Worm (Caenorhabditis elegans) whole organism, L1 larva: Measurements from ENCODE around the gene C29F7.3.

Source experiments
- C04F5.9 ChIP-seq: sonication (generic microtip); optimal IDR thresholded peaks from 2 replicates; lab custom pipeline; 2016; ENCODE audit warnings: missing genetic modification characterization, missing compliant biosample characterization
- C34B4.2 ChIP-seq: sonication (generic microtip); optimal IDR thresholded peaks from 2 replicates; lab custom pipeline; 2017; ENCODE audit warnings: mild to moderate bottlenecking, missing genetic modification characterization, missing compliant biosample characterization
- Y116A8C.19 ChIP-seq: sonication (generic microtip); optimal IDR thresholded peaks from 2 replicates; lab custom pipeline; 2016; ENCODE audit warnings: missing compliant biosample characterization, missing genetic modification characterization, borderline replicate concordance
- aha-1 ChIP-seq: fragments of 150-350 bp; optimal IDR thresholded peaks from 2 replicates; lab custom pipeline; 2014; ENCODE audit warnings: missing biosample characterization, missing genetic modification characterization
- alr-1 ChIP-seq: fragments of 200-800 bp; sonication (Bioruptor generic); optimal IDR thresholded peaks from 2 replicates; lab custom pipeline; 2018; ENCODE audit warnings: borderline replicate concordance, mild to moderate bottlenecking, missing genetic modification characterization, missing compliant biosample characterization
- aly-2 ChIP-seq: fragments of 150-350 bp; optimal IDR thresholded peaks from 2 replicates; lab custom pipeline; 2014; ENCODE audit warnings: missing biosample characterization, missing genetic modification characterization
- ceh-8 ChIP-seq: fragments of 200-800 bp; sonication (Bioruptor generic); optimal IDR thresholded peaks from 2 replicates; lab custom pipeline; 2018; ENCODE audit warnings: mild to moderate bottlenecking, missing genetic modification characterization, moderate library complexity, missing compliant biosample characterization
- ceh-88 ChIP-seq: fragments of 200-800 bp; sonication (Bioruptor generic); IDR thresholded peaks from 2 replicates; pipeline ENCODE4 v1.3.6; 2022; ENCODE audit warnings: missing genetic modification characterization, missing compliant biosample characterization
- ceh-90 ChIP-seq: sonication (generic microtip); optimal IDR thresholded peaks from 2 replicates; lab custom pipeline; 2016; ENCODE audit warnings: missing genetic modification characterization, missing compliant biosample characterization
- ces-1 ChIP-seq: fragments of 150-350 bp; optimal IDR thresholded peaks from 2 replicates; lab custom pipeline; 2014; ENCODE audit warnings: missing biosample characterization, missing genetic modification reagents, missing genetic modification characterization
- dpl-1 ChIP-seq, 3 experiments: fragments of 150-350 bp in 2 of 3; sonication (generic microtip) in 1 of 3; optimal IDR thresholded peaks; 2 replicates each; lab custom pipeline; 2014 to 2017; ENCODE audit warnings: missing biosample characterization in 3 of 3, missing genetic modification characterization in 3 of 3, missing genetic modification reagents in 3 of 3
- efl-3 ChIP-seq: fragments of 200-800 bp; sonication (Bioruptor generic); optimal IDR thresholded peaks from 2 replicates; lab custom pipeline; 2018; ENCODE audit warnings: mild to moderate bottlenecking, missing genetic modification characterization, missing compliant biosample characterization
- egl-27 ChIP-seq, 2 experiments: fragments of 150-350 bp in 1 of 2; sonication (generic microtip); optimal IDR thresholded peaks; 3 replicates each; lab custom pipeline; 2017 to 2018; ENCODE audit warnings: missing biosample characterization in 2 of 2, missing genetic modification characterization in 2 of 2, missing genetic modification reagents in 2 of 2
- elt-3 ChIP-seq, 6 experiments: fragments of 150-350 bp in 1 of 6; sonication (generic microtip); optimal IDR thresholded peaks; 2 replicates each; lab custom pipeline; 2017 to 2018; ENCODE audit warnings: missing biosample characterization in 6 of 6, missing genetic modification characterization in 6 of 6, inconsistent platforms in 1 of 6
- ets-5 ChIP-seq: fragments of 200-800 bp; sonication (Bioruptor generic); IDR thresholded peaks from 2 replicates; pipeline ENCODE4 v1.3.6; 2022; ENCODE audit warnings: missing genetic modification characterization, missing compliant biosample characterization
- fkh-4 ChIP-seq: sonication (generic microtip); optimal IDR thresholded peaks from 2 replicates; lab custom pipeline; 2016; ENCODE audit warnings: missing compliant biosample characterization, missing genetic modification characterization, borderline replicate concordance
- grh-1 ChIP-seq: fragments of 200-800 bp; sonication (Bioruptor generic); IDR thresholded peaks from 2 replicates; pipeline ENCODE4 v1.3.6; 2022; ENCODE audit warnings: missing genetic modification reagents, missing genetic modification characterization, missing compliant biosample characterization
- hlh-4 ChIP-seq: sonication (generic microtip); optimal IDR thresholded peaks from 2 replicates; lab custom pipeline; 2016; ENCODE audit warnings: mild to moderate bottlenecking, missing genetic modification characterization, missing compliant biosample characterization
- hpl-2 ChIP-seq: fragments of 150-350 bp; optimal IDR thresholded peaks from 2 replicates; lab custom pipeline; 2014; ENCODE audit warnings: missing biosample characterization, missing genetic modification reagents, missing genetic modification characterization
- irx-1 ChIP-seq: sonication (generic microtip); optimal IDR thresholded peaks from 2 replicates; lab custom pipeline; 2016; ENCODE audit warnings: missing genetic modification characterization, missing compliant biosample characterization
- jun-1 ChIP-seq: fragments of 150-350 bp; optimal IDR thresholded peaks from 2 replicates; lab custom pipeline; 2014; ENCODE audit warnings: missing biosample characterization, missing genetic modification reagents, missing genetic modification characterization
- lin-13 ChIP-seq: fragments of 150-350 bp; optimal IDR thresholded peaks from 2 replicates; lab custom pipeline; 2014; ENCODE audit warnings: missing biosample characterization, missing genetic modification reagents, missing genetic modification characterization
- lin-35 ChIP-seq, 2 experiments: fragments of 150-350 bp; optimal IDR thresholded peaks; 2 replicates each; lab custom pipeline; 2014; ENCODE audit warnings: missing biosample characterization in 2 of 2, missing genetic modification characterization in 2 of 2, missing genetic modification reagents in 2 of 2
- lin-39 ChIP-seq: fragments of 150-350 bp; optimal IDR thresholded peaks from 2 replicates; lab custom pipeline; 2014; ENCODE audit warnings: missing biosample characterization, missing genetic modification reagents, missing genetic modification characterization
- lsy-2 ChIP-seq, 2 experiments: fragments of 150-350 bp; optimal IDR thresholded peaks; 2 replicates each; lab custom pipeline; 2014; ENCODE audit warnings: missing biosample characterization in 2 of 2, missing genetic modification characterization in 2 of 2
- mab-9 ChIP-seq: fragments of 200-800 bp; sonication (Bioruptor generic); IDR thresholded peaks from 2 replicates; pipeline ENCODE4 v1.3.6; 2022; ENCODE audit warnings: missing genetic modification reagents, missing genetic modification characterization, missing compliant biosample characterization
- mef-2 ChIP-seq: fragments of 150-350 bp; optimal IDR thresholded peaks from 2 replicates; lab custom pipeline; 2014; ENCODE audit warnings: missing biosample characterization, missing genetic modification characterization
- nhr-11 ChIP-seq: fragments of 150-350 bp; optimal IDR thresholded peaks from 2 replicates; lab custom pipeline; 2014; ENCODE audit warnings: missing biosample characterization, missing genetic modification characterization
- nhr-12 ChIP-seq: sonication (generic microtip); optimal IDR thresholded peaks from 2 replicates; lab custom pipeline; 2017; ENCODE audit warnings: missing biosample characterization, missing genetic modification characterization
- nhr-19 ChIP-seq: fragments of 200-800 bp; sonication (Bioruptor generic); conservative IDR thresholded peaks from 2 replicates; pipeline ENCODE4 v1.3.6; 2022; ENCODE audit warnings: missing genetic modification characterization, missing compliant biosample characterization
- nhr-20 ChIP-seq: sonication (generic microtip); optimal IDR thresholded peaks from 2 replicates; lab custom pipeline; 2016; ENCODE audit warnings: mild to moderate bottlenecking, missing genetic modification characterization, missing compliant biosample characterization
- nhr-28 ChIP-seq: fragments of 150-350 bp; optimal IDR thresholded peaks from 2 replicates; lab custom pipeline; 2014; ENCODE audit warnings: missing biosample characterization, missing genetic modification characterization
- nhr-71 ChIP-seq: sonication (generic microtip); optimal IDR thresholded peaks from 2 replicates; lab custom pipeline; 2016; ENCODE audit warnings: mild to moderate bottlenecking, missing genetic modification characterization, moderate library complexity, missing compliant biosample characterization
- nhr-76 ChIP-seq: sonication (generic microtip); optimal IDR thresholded peaks from 2 replicates; lab custom pipeline; 2017; ENCODE audit warnings: missing biosample characterization, missing genetic modification characterization
- nhr-90 ChIP-seq: sonication (generic microtip); optimal IDR thresholded peaks from 2 replicates; lab custom pipeline; 2016; ENCODE audit warnings: mild to moderate bottlenecking, missing genetic modification characterization, missing compliant biosample characterization; ENCODE audit not compliant: poor library complexity
- pag-3 ChIP-seq: sonication (generic microtip); optimal IDR thresholded peaks from 2 replicates; lab custom pipeline; 2017; ENCODE audit warnings: missing genetic modification characterization, mild to moderate bottlenecking, missing compliant biosample characterization, antibody characterized with exemption, borderline replicate concordance; ENCODE audit not compliant: insufficient read depth
- pax-3 ChIP-seq: fragments of 200-800 bp; sonication (Bioruptor generic); optimal IDR thresholded peaks from 2 replicates; lab custom pipeline; 2018; ENCODE audit warnings: mild to moderate bottlenecking, missing genetic modification characterization, moderate library complexity, missing compliant biosample characterization
- rnt-1 ChIP-seq: sonication (generic microtip); optimal IDR thresholded peaks from 2 replicates; lab custom pipeline; 2016; ENCODE audit warnings: mild to moderate bottlenecking, missing genetic modification characterization, moderate library complexity, missing compliant biosample characterization
- skn-1 ChIP-seq: fragments of 150-350 bp; optimal IDR thresholded peaks from 2 replicates; lab custom pipeline; 2014; ENCODE audit warnings: missing biosample characterization, missing genetic modification characterization
- snpc-4 ChIP-seq: fragments of 150-350 bp; optimal IDR thresholded peaks from 2 replicates; lab custom pipeline; 2014; ENCODE audit warnings: missing biosample characterization, missing genetic modification characterization
- sox-4 ChIP-seq: sonication (generic microtip); optimal IDR thresholded peaks from 2 replicates; lab custom pipeline; 2016; ENCODE audit warnings: missing genetic modification characterization, missing compliant biosample characterization
- sup-37 ChIP-seq: fragments of 200-800 bp; sonication (Bioruptor generic); optimal IDR thresholded peaks from 2 replicates; lab custom pipeline; 2018; ENCODE audit warnings: mild to moderate bottlenecking, missing genetic modification characterization, missing compliant biosample characterization
- tbx-2 ChIP-seq: sonication (generic microtip); optimal IDR thresholded peaks from 2 replicates; lab custom pipeline; 2016; ENCODE audit warnings: missing genetic modification characterization, missing compliant biosample characterization
- tlp-1 ChIP-seq: fragments of 150-350 bp; optimal IDR thresholded peaks from 2 replicates; lab custom pipeline; 2014; ENCODE audit warnings: missing biosample characterization, missing genetic modification characterization
- unc-30 ChIP-seq: sonication (generic microtip); optimal IDR thresholded peaks from 2 replicates; lab custom pipeline; 2017; ENCODE audit warnings: missing biosample characterization, missing genetic modification characterization
- unc-62 ChIP-seq: fragments of 150-350 bp; optimal IDR thresholded peaks from 2 replicates; lab custom pipeline; 2014; ENCODE audit warnings: missing biosample characterization, missing genetic modification reagents, missing genetic modification characterization
- unc-86 ChIP-seq: sonication (generic microtip); optimal IDR thresholded peaks from 2 replicates; lab custom pipeline; 2016; ENCODE audit warnings: missing genetic modification characterization, missing compliant biosample characterization
- unc-98 ChIP-seq: fragments of 200-800 bp; sonication (Bioruptor generic); IDR thresholded peaks from 2 replicates; pipeline ENCODE4 v1.3.6; 2022; ENCODE audit warnings: missing genetic modification characterization, missing compliant biosample characterization
- vab-15 ChIP-seq: sonication (generic microtip); optimal IDR thresholded peaks from 2 replicates; lab custom pipeline; 2017; ENCODE audit warnings: missing genotype, mild to moderate bottlenecking, missing genetic modification characterization, missing compliant biosample characterization
- zag-1 ChIP-seq: fragments of 150-350 bp; optimal IDR thresholded peaks from 2 replicates; lab custom pipeline; 2014; ENCODE audit warnings: missing biosample characterization, missing genetic modification characterization
- ztf-11 ChIP-seq, 2 experiments: sonication (generic microtip); optimal IDR thresholded peaks; 2 replicates each; lab custom pipeline; 2016 to 2017; ENCODE audit warnings: missing genetic modification characterization in 2 of 2, missing biosample characterization in 1 of 2, missing compliant biosample characterization in 1 of 2
- ztf-4 ChIP-seq: fragments of 150-350 bp; optimal IDR thresholded peaks from 2 replicates; lab custom pipeline; 2014; ENCODE audit warnings: missing biosample characterization, missing genetic modification characterization

The C29F7.3 gene

DNA sequence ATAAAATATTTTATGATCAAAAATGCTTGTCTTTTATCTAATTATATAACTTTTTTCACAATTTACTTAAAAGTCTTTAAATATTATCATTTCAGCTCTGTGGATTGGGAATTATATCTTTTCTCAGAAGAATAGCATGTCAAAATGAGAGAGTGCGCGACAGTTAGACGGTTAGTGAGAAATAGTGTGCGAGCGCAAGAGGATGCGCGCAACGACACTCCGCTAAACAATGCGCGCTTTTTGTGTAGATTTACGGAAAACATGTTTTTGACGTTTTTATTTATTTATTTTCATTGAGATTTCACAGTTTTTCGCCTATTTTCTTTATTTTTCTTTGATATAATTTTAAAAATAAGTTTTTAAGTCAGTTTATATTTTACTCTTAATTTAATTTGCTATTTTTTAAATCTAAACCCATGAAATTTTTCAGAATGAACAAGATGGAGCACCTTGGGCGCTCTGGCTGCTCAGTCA, 23.1 kb downstream of the C29F7.3 start, which contains the start of gene F02C12.3 (continued):
- TF ChIP-seq ztf-4 (peak; percentile 60), tlp-1 (tag; lab: Kevin White, UChicago) (no peak), unc-86 (peak; percentile 89), elt-3 (tag; optimal IDR thresholded peaks at IDR 0.05; lab: Kevin White, UChicago) (peak in 3 of 6 experiments; percentile 17 to 89 (median 81)), alr-1 (tag; lab: Kevin White, UChicago) (no peak), grh-1 (GFP tag; lab: Robert Waterston, UW) (peak; percentile 98), ces-1 (GFP tag; lab: Kevin White, UChicago) (no peak), hpl-2 (GFP tag; lab: Kevin White, UChicago) (peak; percentile 85), zag-1 (no peak), lin-13 (peak; percentile 78), dpl-1 (GFP tag; optimal IDR thresholded peaks at IDR 0.05; lab: Kevin White, UChicago) (peak; percentile 59 to 68 (median 66)), fkh-4 (tag; lab: Kevin White, UChicago) (peak; percentile 3), unc-62 (GFP tag; lab: Kevin White, UChicago) (no peak), skn-1 (tag; lab: Kevin White, UChicago) (peak; percentile 89), snpc-4 (tag; lab: Kevin White, UChicago) (peak; percentile 73), ceh-8 (GFP tag; lab: Kevin White, UChicago) (peak; percentile 22), nhr-28 (tag; lab: Kevin White, UChicago) (no peak), ztf-11 (tag; optimal IDR thresholded peaks at IDR 0.05; lab: Kevin White, UChicago) (peak in 1 of 2 experiments; percentile 75), mef-2 (tag; lab: Kevin White, UChicago) (peak; percentile 81), C34B4.2 (no peak), nhr-19 (GFP tag; lab: Robert Waterston, UW) (peak; percentile 96), nhr-12 (no peak), sup-37 (peak; percentile 56), pax-3 (tag; lab: Kevin White, UChicago) (peak; percentile 60), unc-30 (tag; lab: Kevin White, UChicago) (no peak), sox-4 (peak; percentile 73), ceh-88 (peak; percentile 71), vab-15 (tag; lab: Kevin White, UChicago) (no peak), nhr-90 (tag; lab: Kevin White, UChicago) (peak; percentile 95), mab-9 (GFP tag; lab: Robert Waterston, UW) (peak; percentile 73), lin-35 (GFP tag; optimal IDR thresholded peaks at IDR 0.05; lab: Kevin White, UChicago) (peak; percentile 75 to 86), aly-2 (tag; lab: Kevin White, UChicago) (peak; percentile 68), egl-27 (tag; optimal IDR thresholded peaks at IDR 0.05; lab: Kevin White, UChicago) (peak in 1 of 2 experiments; percentile 42), jun-1 (tag; lab: Kevin White, UChicago) (peak; percentile 91), Y116A8C.19 (no peak), lsy-2 (tag; optimal IDR thresholded peaks at IDR 0.05; lab: Kevin White, UChicago) (peak; percentile 89 to 91), hlh-4 (tag; lab: Kevin White, UChicago) (no peak), nhr-20 (peak; percentile 98), lin-39 (tag; lab: Kevin White, UChicago) (peak; percentile 85), C04F5.9 (tag; lab: Kevin White, UChicago) (peak; percentile 56), unc-98 (peak; percentile 24; the same call in 1 of the 2 replicates), nhr-11 (tag; lab: Kevin White, UChicago) (peak; percentile 73), nhr-71 (tag; lab: Kevin White, UChicago) (peak; percentile 97), ets-5 (GFP tag; lab: Robert Waterston, UW) (no peak), aha-1 (no peak), pag-3 (tag; lab: Kevin White, UChicago) (peak; percentile 16), nhr-76 (tag; lab: Kevin White, UChicago) (no peak), tbx-2 (tag; lab: Kevin White, UChicago) (peak; percentile 94), rnt-1 (tag; lab: Kevin White, UChicago) (peak; percentile 91), efl-3 (GFP tag; lab: Kevin White, UChicago) (no peak), ceh-90 (tag; lab: Kevin White, UChicago) (peak; percentile 26), irx-1 (tag; lab: Kevin White, UChicago) (peak; percentile 88)
